Worm (Caenorhabditis elegans) whole organism, mixed stage, embryonic: ENCODE data around the gene Y46C8AL.11.

Experiments used
- M03D4.4 ChIP-seq: sonication (generic microtip); optimal IDR thresholded peaks from 2 replicates; lab custom pipeline; 2017; ENCODE audit warnings: mild to moderate bottlenecking, missing genetic modification characterization, missing compliant biosample characterization
- nhr-2 ChIP-seq: fragments of 150-350 bp; optimal IDR thresholded peaks from 2 replicates; lab custom pipeline; 2014; ENCODE audit warnings: missing biosample characterization, missing genetic modification characterization
- nhr-28 ChIP-seq: fragments of 150-350 bp; optimal IDR thresholded peaks from 2 replicates; lab custom pipeline; 2014; ENCODE audit warnings: missing biosample characterization, missing genetic modification characterization

DNA sequence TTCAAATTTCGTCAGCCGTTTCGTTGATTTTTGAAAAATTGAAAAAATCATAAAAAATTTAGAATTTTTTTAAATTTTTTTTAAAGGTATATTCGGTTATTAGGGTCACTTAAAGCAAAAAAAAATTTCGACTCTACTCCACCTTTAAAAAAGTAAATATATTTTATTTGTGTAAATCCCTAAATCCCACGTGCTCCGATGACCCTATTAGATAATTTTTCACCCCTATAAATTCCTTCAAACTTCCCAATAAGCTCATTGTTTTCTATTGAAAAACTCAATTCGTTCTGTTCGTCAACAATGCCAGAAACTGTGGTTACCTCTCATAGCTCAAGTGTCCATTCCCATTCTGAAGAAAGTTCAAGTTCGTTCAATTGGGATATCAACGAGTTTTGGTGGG is 30.5 kb upstream of the Y46C8AL.11 start, which contains the start of gene F56D6.20:
- TF ChIP-seq M03D4.4 (tag; lab: Kevin White, UChicago) (no peak), nhr-28 (no peak), nhr-2 (tag; lab: Kevin White, UChicago) (no peak)
